Worm (Caenorhabditis elegans) whole organism, L2 larva: ENCODE data around the gene irk-1.

Experiments used
- C34F6.9 ChIP-seq: fragments of 150-350 bp; optimal IDR thresholded peaks from 2 replicates; lab custom pipeline; 2014; ENCODE audit warnings: missing biosample characterization, missing genetic modification characterization
- R02D3.7 ChIP-seq: fragments of 150-350 bp; optimal IDR thresholded peaks from 2 replicates; lab custom pipeline; 2014; ENCODE audit warnings: missing biosample characterization, missing genetic modification characterization
- ZK546.5 ChIP-seq: sonication (generic microtip); optimal IDR thresholded peaks from 2 replicates; lab custom pipeline; 2017; ENCODE audit warnings: missing biosample characterization, missing genetic modification characterization
- alr-1 ChIP-seq: fragments of 150-350 bp; optimal IDR thresholded peaks from 2 replicates; lab custom pipeline; 2014; ENCODE audit warnings: missing biosample characterization, missing genetic modification characterization
- dmd-4 ChIP-seq: sonication (generic microtip); optimal IDR thresholded peaks from 2 replicates; lab custom pipeline; 2017; ENCODE audit warnings: missing biosample characterization, missing genetic modification characterization
- elt-1 ChIP-seq: fragments of 150-350 bp; optimal IDR thresholded peaks from 2 replicates; lab custom pipeline; 2014; ENCODE audit warnings: missing biosample characterization, missing genetic modification characterization
- elt-3 ChIP-seq: sonication (generic microtip); optimal IDR thresholded peaks from 2 replicates; lab custom pipeline; 2017; ENCODE audit warnings: missing biosample characterization, missing genetic modification characterization
- gmeb-1 ChIP-seq: fragments of 150-350 bp; optimal IDR thresholded peaks from 2 replicates; lab custom pipeline; 2014; ENCODE audit warnings: missing biosample characterization, missing genetic modification characterization
- lin-39 ChIP-seq: fragments of 150-350 bp; optimal IDR thresholded peaks from 2 replicates; lab custom pipeline; 2014; ENCODE audit warnings: missing biosample characterization, missing genetic modification reagents, missing genetic modification characterization
- nhr-12 ChIP-seq: fragments of 150-350 bp; optimal IDR thresholded peaks from 2 replicates; lab custom pipeline; 2014; ENCODE audit warnings: missing biosample characterization, missing genetic modification characterization
- nhr-25 ChIP-seq: fragments of 150-350 bp; sonication (generic microtip); optimal IDR thresholded peaks from 3 replicates; lab custom pipeline; 2014; ENCODE audit warnings: missing biosample characterization, missing genetic modification characterization
- peb-1 ChIP-seq: fragments of 150-350 bp; optimal IDR thresholded peaks from 2 replicates; lab custom pipeline; 2014; ENCODE audit warnings: missing biosample characterization, missing genetic modification characterization
- sem-4 ChIP-seq: fragments of 150-350 bp; optimal IDR thresholded peaks from 2 replicates; lab custom pipeline; 2014; ENCODE audit warnings: missing biosample characterization, missing genetic modification reagents, missing genetic modification characterization
- snpc-4 ChIP-seq: fragments of 150-350 bp; optimal IDR thresholded peaks from 2 replicates; lab custom pipeline; 2014; ENCODE audit warnings: missing biosample characterization, missing genetic modification characterization
- unc-55 ChIP-seq: fragments of 150-350 bp; sonication (generic microtip); optimal IDR thresholded peaks from 3 replicates; lab custom pipeline; 2014; ENCODE audit warnings: missing biosample characterization, missing genetic modification reagents, missing genetic modification characterization
- ztf-1 ChIP-seq: fragments of 200-800 bp; sonication (Bioruptor generic); conservative IDR thresholded peaks from 2 replicates; pipeline ENCODE4 v1.3.6; 2022; ENCODE audit warnings: missing genetic modification characterization, missing compliant biosample characterization

The irk-1 gene

DNA sequence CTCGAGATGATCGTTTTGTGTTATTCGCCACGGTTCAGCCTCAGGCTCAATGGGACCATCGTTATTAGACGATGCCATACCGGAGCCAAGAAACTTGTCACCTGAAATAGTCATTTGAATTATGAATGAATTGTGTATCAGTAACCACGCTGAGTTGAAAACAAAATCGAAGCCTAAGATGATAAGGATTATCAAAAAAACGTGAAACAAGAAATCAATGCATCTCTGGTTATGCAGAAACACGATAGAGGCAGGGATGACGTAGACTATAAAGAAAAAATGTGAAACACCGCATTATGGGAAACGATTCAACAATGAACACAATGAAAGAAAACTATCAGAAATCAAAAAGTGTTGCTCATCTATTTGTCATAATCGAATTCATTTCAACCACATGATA lies 54.9 kb downstream of the irk-1 start, which contains the start of gene smf-1:
TSS of gene smf-1 (minus strand) at position 101 of the 400 bp plus-strand sequence.
- TF ChIP-seq nhr-25 (tag; lab: Kevin White, UChicago): peak; percentile 10
- no peak for TF ChIP-seq unc-55

DNA sequence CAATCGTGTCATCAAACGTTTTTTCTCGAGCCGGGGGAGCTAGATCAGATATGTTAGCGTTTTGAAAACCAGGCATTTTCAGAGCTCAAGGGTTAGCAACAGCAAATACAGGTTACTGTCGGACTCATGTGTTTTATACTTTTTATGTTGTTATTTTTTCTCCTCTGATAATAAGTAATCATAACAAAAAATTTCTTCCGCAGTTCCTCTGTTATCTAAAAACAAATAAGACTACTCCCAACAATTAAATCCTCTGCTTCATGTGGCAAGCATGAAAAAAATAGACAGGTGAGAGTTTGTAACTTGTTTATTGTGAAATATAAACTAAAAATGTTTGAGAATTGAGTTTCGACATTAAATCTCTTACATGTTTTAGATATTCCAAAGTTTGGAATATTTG lies 59.3 kb downstream of the irk-1 start, which contains the start of gene smf-2:
TSS of gene smf-2 (minus strand) at position 101 of the 400 bp plus-strand sequence.
- TF ChIP-seq ztf-1 (GFP tag; lab: Robert Waterston, UW) (no peak), elt-1 (tag; lab: Kevin White, UChicago) (no peak), elt-3 (no peak), dmd-4 (no peak), peb-1 (tag; lab: Kevin White, UChicago) (no peak), C34F6.9 (tag; lab: Kevin White, UChicago) (no peak), nhr-12 (no peak), snpc-4 (no peak), sem-4 (tag; lab: Kevin White, UChicago) (no peak), gmeb-1 (tag; lab: Kevin White, UChicago) (no peak), lin-39 (tag; lab: Kevin White, UChicago) (no peak), ZK546.5 (tag; lab: Kevin White, UChicago) (no peak), alr-1 (no peak), R02D3.7 (tag; lab: Kevin White, UChicago) (no peak)
